Worm (Caenorhabditis elegans) whole organism, L2 larva: ENCODE data around the gene K01A11.1.

Experiments used
- F13H6.1 ChIP-seq: sonication (generic microtip); optimal IDR thresholded peaks from 2 replicates; lab custom pipeline; 2016; ENCODE audit warnings: missing genetic modification characterization, missing compliant biosample characterization
- R02D3.7 ChIP-seq: fragments of 150-350 bp; optimal IDR thresholded peaks from 2 replicates; lab custom pipeline; 2014; ENCODE audit warnings: missing biosample characterization, missing genetic modification characterization
- Y55F3AM.14 ChIP-seq: fragments of 200-800 bp; sonication (Bioruptor generic); optimal IDR thresholded peaks from 2 replicates; lab custom pipeline; 2018; ENCODE audit warnings: mild to moderate bottlenecking, missing genetic modification characterization, missing compliant biosample characterization
- ZK546.5 ChIP-seq: sonication (generic microtip); optimal IDR thresholded peaks from 2 replicates; lab custom pipeline; 2017; ENCODE audit warnings: missing biosample characterization, missing genetic modification characterization
- alr-1 ChIP-seq: fragments of 150-350 bp; optimal IDR thresholded peaks from 2 replicates; lab custom pipeline; 2014; ENCODE audit warnings: missing biosample characterization, missing genetic modification characterization
- aly-2 ChIP-seq: fragments of 150-350 bp; optimal IDR thresholded peaks from 2 replicates; lab custom pipeline; 2014; ENCODE audit warnings: missing biosample characterization, missing genetic modification characterization
- ama-1 ChIP-seq: fragments of 150-350 bp; optimal IDR thresholded peaks from 2 replicates; lab custom pipeline; 2018; ENCODE audit warnings: inconsistent platforms
- blmp-1 ChIP-seq: sonication (generic microtip); optimal IDR thresholded peaks from 2 replicates; lab custom pipeline; 2017; ENCODE audit warnings: missing genetic modification characterization, mild to moderate bottlenecking, missing compliant biosample characterization, antibody characterized with exemption, moderate library complexity; ENCODE audit not compliant: insufficient read depth
- ceh-16 ChIP-seq: fragments of 150-350 bp; optimal IDR thresholded peaks from 2 replicates; lab custom pipeline; 2014; ENCODE audit warnings: missing biosample characterization, missing genetic modification characterization
- ceh-82 ChIP-seq: fragments of 150-350 bp; optimal IDR thresholded peaks from 2 replicates; lab custom pipeline; 2014; ENCODE audit warnings: missing biosample characterization, missing genetic modification characterization
- crh-2 ChIP-seq: sonication (generic microtip); optimal IDR thresholded peaks from 2 replicates; lab custom pipeline; 2017; ENCODE audit warnings: missing biosample characterization, missing genetic modification characterization
- dmd-4 ChIP-seq: sonication (generic microtip); optimal IDR thresholded peaks from 2 replicates; lab custom pipeline; 2017; ENCODE audit warnings: missing biosample characterization, missing genetic modification characterization
- egl-27 ChIP-seq: sonication (generic microtip); optimal IDR thresholded peaks from 3 replicates; lab custom pipeline; 2017; ENCODE audit warnings: missing biosample characterization, missing genetic modification reagents, missing genetic modification characterization
- elt-1 ChIP-seq: fragments of 150-350 bp; optimal IDR thresholded peaks from 2 replicates; lab custom pipeline; 2014; ENCODE audit warnings: missing biosample characterization, missing genetic modification characterization
- elt-3 ChIP-seq: sonication (generic microtip); optimal IDR thresholded peaks from 2 replicates; lab custom pipeline; 2017; ENCODE audit warnings: missing biosample characterization, missing genetic modification characterization
- fos-1 ChIP-seq: fragments of 150-350 bp; optimal IDR thresholded peaks from 2 replicates; lab custom pipeline; 2014; ENCODE audit warnings: missing biosample characterization, missing genetic modification characterization
- gmeb-1 ChIP-seq: fragments of 150-350 bp; optimal IDR thresholded peaks from 2 replicates; lab custom pipeline; 2014; ENCODE audit warnings: missing biosample characterization, missing genetic modification characterization
- lin-11 ChIP-seq: fragments of 150-350 bp; sonication (generic microtip); optimal IDR thresholded peaks from 2 replicates; lab custom pipeline; 2014; ENCODE audit warnings: missing biosample characterization, missing genetic modification characterization, inconsistent platforms, mixed read lengths
- lin-39 ChIP-seq: fragments of 150-350 bp; optimal IDR thresholded peaks from 2 replicates; lab custom pipeline; 2014; ENCODE audit warnings: missing biosample characterization, missing genetic modification reagents, missing genetic modification characterization
- lsy-2 ChIP-seq, 2 experiments: fragments of 150-350 bp in 1 of 2; sonication (generic microtip) in 1 of 2; optimal IDR thresholded peaks; 2 replicates each; lab custom pipeline; 2014 to 2017; ENCODE audit warnings: missing biosample characterization in 2 of 2, missing genetic modification characterization in 2 of 2
- mab-5 ChIP-seq: fragments of 150-350 bp; optimal IDR thresholded peaks from 2 replicates; lab custom pipeline; 2014; ENCODE audit warnings: missing biosample characterization, missing genetic modification characterization
- mdl-1 ChIP-seq, 2 experiments: fragments of 150-350 bp in 1 of 2; sonication (generic microtip) in 1 of 2; optimal IDR thresholded peaks; 2 replicates each; lab custom pipeline; 2017; ENCODE audit warnings: missing biosample characterization in 2 of 2, missing genetic modification characterization in 2 of 2
- nhr-11 ChIP-seq: fragments of 150-350 bp; optimal IDR thresholded peaks from 2 replicates; lab custom pipeline; 2014; ENCODE audit warnings: missing biosample characterization, missing genetic modification characterization
- nhr-12 ChIP-seq: fragments of 150-350 bp; optimal IDR thresholded peaks from 2 replicates; lab custom pipeline; 2014; ENCODE audit warnings: missing biosample characterization, missing genetic modification characterization
- nhr-129 ChIP-seq: fragments of 150-350 bp; optimal IDR thresholded peaks from 2 replicates; lab custom pipeline; 2014; ENCODE audit warnings: missing biosample characterization, missing genetic modification characterization
- nhr-21 ChIP-seq: fragments of 150-350 bp; optimal IDR thresholded peaks from 2 replicates; lab custom pipeline; 2014; ENCODE audit warnings: missing biosample characterization, missing genetic modification characterization
- nhr-23 ChIP-seq: fragments of 150-350 bp; optimal IDR thresholded peaks from 2 replicates; lab custom pipeline; 2014; ENCODE audit warnings: missing biosample characterization, missing genetic modification reagents, missing genetic modification characterization
- nhr-237 ChIP-seq: fragments of 150-350 bp; optimal IDR thresholded peaks from 2 replicates; lab custom pipeline; 2014; ENCODE audit warnings: missing biosample characterization, missing genetic modification characterization
- nhr-25 ChIP-seq: fragments of 150-350 bp; sonication (generic microtip); optimal IDR thresholded peaks from 3 replicates; lab custom pipeline; 2014; ENCODE audit warnings: missing biosample characterization, missing genetic modification characterization
- nhr-6 ChIP-seq: fragments of 150-350 bp; optimal IDR thresholded peaks from 2 replicates; lab custom pipeline; 2014; ENCODE audit warnings: missing biosample characterization, missing genetic modification characterization
- nhr-77 ChIP-seq: fragments of 150-350 bp; optimal IDR thresholded peaks from 2 replicates; lab custom pipeline; 2014; ENCODE audit warnings: missing biosample characterization, missing genetic modification characterization
- peb-1 ChIP-seq: fragments of 150-350 bp; optimal IDR thresholded peaks from 2 replicates; lab custom pipeline; 2014; ENCODE audit warnings: missing biosample characterization, missing genetic modification characterization
- sem-4 ChIP-seq: fragments of 150-350 bp; optimal IDR thresholded peaks from 2 replicates; lab custom pipeline; 2014; ENCODE audit warnings: missing biosample characterization, missing genetic modification reagents, missing genetic modification characterization
- skn-1 ChIP-seq: sonication (generic microtip); optimal IDR thresholded peaks from 2 replicates; lab custom pipeline; 2017; ENCODE audit warnings: missing biosample characterization, missing genetic modification characterization
- sma-3 ChIP-seq: sonication (generic microtip); optimal IDR thresholded peaks from 2 replicates; lab custom pipeline; 2016; ENCODE audit warnings: missing genetic modification reagents, missing genetic modification characterization, missing compliant biosample characterization
- sma-9 ChIP-seq, 2 experiments: fragments of 150-350 bp in 1 of 2; sonication (generic microtip) in 1 of 2; optimal IDR thresholded peaks; 2 replicates each; lab custom pipeline; 2014 to 2016; ENCODE audit warnings: missing genetic modification characterization in 2 of 2, mild to moderate bottlenecking in 1 of 2, missing biosample characterization in 1 of 2, missing compliant biosample characterization in 1 of 2, missing genetic modification reagents in 1 of 2, moderate library complexity in 1 of 2
- snpc-4 ChIP-seq: fragments of 150-350 bp; optimal IDR thresholded peaks from 2 replicates; lab custom pipeline; 2014; ENCODE audit warnings: missing biosample characterization, missing genetic modification characterization
- unc-39 ChIP-seq: fragments of 150-350 bp; optimal IDR thresholded peaks from 2 replicates; lab custom pipeline; 2014; ENCODE audit warnings: missing biosample characterization, missing genetic modification characterization
- unc-55 ChIP-seq: fragments of 150-350 bp; sonication (generic microtip); optimal IDR thresholded peaks from 3 replicates; lab custom pipeline; 2014; ENCODE audit warnings: missing biosample characterization, missing genetic modification reagents, missing genetic modification characterization
- unc-62 ChIP-seq: fragments of 150-350 bp; optimal IDR thresholded peaks from 2 replicates; lab custom pipeline; 2014; ENCODE audit warnings: missing biosample characterization, missing genetic modification reagents, missing genetic modification characterization
- zag-1 ChIP-seq: fragments of 150-350 bp; optimal IDR thresholded peaks from 2 replicates; lab custom pipeline; 2014; ENCODE audit warnings: missing biosample characterization, missing genetic modification characterization
- ztf-1 ChIP-seq: fragments of 200-800 bp; sonication (Bioruptor generic); conservative IDR thresholded peaks from 2 replicates; pipeline ENCODE4 v1.3.6; 2022; ENCODE audit warnings: missing genetic modification characterization, missing compliant biosample characterization
- ztf-11 ChIP-seq: sonication (generic microtip); optimal IDR thresholded peaks from 2 replicates; lab custom pipeline; 2017; ENCODE audit warnings: missing biosample characterization, missing genetic modification characterization
- ztf-4 ChIP-seq: fragments of 150-350 bp; optimal IDR thresholded peaks from 2 replicates; lab custom pipeline; 2014; ENCODE audit warnings: missing biosample characterization, missing genetic modification characterization

The K01A11.1 gene

ce11 chrIII:3469646-3470045 lies 38.4 kb upstream of the K01A11.1 start, which contains the start of gene smim-14:
smim-14 (minus strand) TSS chrIII:3469746.
- TF ChIP-seq lin-11 (no peak), fos-1 (tag; lab: Kevin White, UChicago) (peak; percentile 13), zag-1 (tag; lab: Kevin White, UChicago) (no peak)

ce11 chrIII:3468384-3468783 lies 37.1 kb upstream of the K01A11.1 start:
- TF ChIP-seq fos-1 (tag; lab: Kevin White, UChicago): peak; percentile 39
- TF ChIP-seq nhr-77 (tag; lab: Kevin White, UChicago): no peak

- TF ChIP-seq nhr-21 (tag; lab: Kevin White, UChicago): no peak
- TF ChIP-seq sma-9 (GFP tag; optimal IDR thresholded peaks at IDR 0.05; lab: Kevin White, UChicago): no peak
- TF ChIP-seq sma-9 (tag; optimal IDR thresholded peaks at IDR 0.05; lab: Kevin White, UChicago): no peak
- no peak for TF ChIP-seq aly-2
- no peak for TF ChIP-seq ZK546.5 (tag; lab: Kevin White, UChicago)
- no peak for TF ChIP-seq alr-1
- TF ChIP-seq peb-1 (tag; lab: Kevin White, UChicago): no peak
- no peak for TF ChIP-seq egl-27 (tag; lab: Kevin White, UChicago)
Observed at ce11 chrIII:3467013-3467412, 35.7 kb upstream of the K01A11.1 start.

ce11 chrIII:3461403-3461802 lies 30.1 kb upstream of the K01A11.1 start, which contains the start of gene pph-6:
pph-6 (plus strand) TSS chrIII:3461703.
- TF ChIP-seq sem-4 (tag; lab: Kevin White, UChicago) (no peak), mab-5 (tag; lab: Kevin White, UChicago) (no peak), aly-2 (no peak), ztf-1 (GFP tag; lab: Robert Waterston, UW) (no peak), alr-1 (no peak), peb-1 (tag; lab: Kevin White, UChicago) (no peak), R02D3.7 (tag; lab: Kevin White, UChicago) (no peak), snpc-4 (tag; lab: Kevin White, UChicago) (no peak)
- TF ChIP-seq, all 48 proteins: peak for 0

ce11 chrIII:3460061-3460460 lies 28.8 kb upstream of the K01A11.1 start, which contains the start of gene C34C12.8:
C34C12.8 (plus strand) TSS chrIII:3460406.
- peak; percentile 94 for TF ChIP-seq ztf-4 (tag; lab: Kevin White, UChicago)
- peak; percentile 97 for TF ChIP-seq unc-55 (GFP tag; lab: Kevin White, UChicago)
- TF ChIP-seq aly-2: peak; percentile 48
- TF ChIP-seq blmp-1 (tag; lab: Kevin White, UChicago): peak; percentile 74
- peak; percentile 69 for TF ChIP-seq nhr-237
- TF ChIP-seq snpc-4 (tag; lab: Kevin White, UChicago): peak; percentile 71
- no peak for TF ChIP-seq elt-3
- TF ChIP-seq nhr-6 (tag; lab: Kevin White, UChicago): peak; percentile 86
- TF ChIP-seq alr-1: no peak
- TF ChIP-seq nhr-23 (tag; lab: Kevin White, UChicago): no peak
- TF ChIP-seq crh-2: peak; percentile 96
- no peak for TF ChIP-seq unc-39
- peak; percentile 97 for TF ChIP-seq lsy-2 (tag; optimal IDR thresholded peaks at IDR 0.05; lab: Kevin White, UChicago)
- TF ChIP-seq elt-1: peak; percentile 41
- peak; percentile 79 for TF ChIP-seq ama-1
- peak; percentile 91 for TF ChIP-seq nhr-129
- peak in 1 of 2 experiments; percentile 73 for TF ChIP-seq mdl-1 (tag; optimal IDR thresholded peaks at IDR 0.05; lab: Kevin White, UChicago)
- TF ChIP-seq skn-1 (tag; lab: Kevin White, UChicago): no peak
- peak; percentile 35 for TF ChIP-seq dmd-4 (tag; lab: Kevin White, UChicago)
- no peak for TF ChIP-seq lin-39 (tag; lab: Kevin White, UChicago)
- peak; percentile 71 for TF ChIP-seq ceh-82 (tag; lab: Kevin White, UChicago)
- peak; percentile 70 for TF ChIP-seq fos-1 (tag; lab: Kevin White, UChicago)
- no peak for TF ChIP-seq ztf-11 (tag; lab: Kevin White, UChicago)
- peak; percentile 98 for TF ChIP-seq gmeb-1
- TF ChIP-seq sma-3: peak; percentile 95
- peak; percentile 58 for TF ChIP-seq unc-62 (GFP tag; lab: Kevin White, UChicago)
- no peak for TF ChIP-seq nhr-11 (tag; lab: Kevin White, UChicago)
- peak; percentile 85 for TF ChIP-seq nhr-77 (tag; lab: Kevin White, UChicago)
- TF ChIP-seq nhr-12 (tag; lab: Kevin White, UChicago): no peak
- TF ChIP-seq ZK546.5 (tag; lab: Kevin White, UChicago): peak; percentile 65
- TF ChIP-seq Y55F3AM.14 (GFP tag; lab: Kevin White, UChicago): peak; percentile 80
- peak; percentile 96 for TF ChIP-seq nhr-21 (tag; lab: Kevin White, UChicago)
- peak; percentile 96 for TF ChIP-seq mab-5 (tag; lab: Kevin White, UChicago)
- peak; percentile 79 for TF ChIP-seq ceh-16 (tag; lab: Kevin White, UChicago)
- TF ChIP-seq nhr-25 (tag; lab: Kevin White, UChicago): peak; percentile 97
- TF ChIP-seq sma-9 (GFP tag; optimal IDR thresholded peaks at IDR 0.05; lab: Kevin White, UChicago): peak; percentile 97
- TF ChIP-seq sma-9 (tag; optimal IDR thresholded peaks at IDR 0.05; lab: Kevin White, UChicago): no peak
- TF ChIP-seq F13H6.1 (tag; lab: Kevin White, UChicago): peak; percentile 93
- TF ChIP-seq zag-1 (tag; lab: Kevin White, UChicago): peak; percentile 81
